Fruit fly (Drosophila melanogaster) whole organism, prepupa: ENCODE data around the gene CG2889.

Experiments
- Blimp-1 ChIP-seq: fragments of 200-800 bp; sonication (Bioruptor generic); optimal IDR thresholded peaks from 3 replicates; lab custom pipeline; 2017; ENCODE audit warnings: missing biosample characterization, missing genetic modification characterization, mild to moderate bottlenecking, moderate library complexity, missing genetic modification reagents
- CG10631 ChIP-seq: fragments of 200-800 bp; sonication (Bioruptor generic); optimal IDR thresholded peaks from 2 replicates; lab custom pipeline; 2016; ENCODE audit warnings: missing biosample characterization, missing genetic modification characterization
- CG10669 ChIP-seq: fragments of 200-800 bp; sonication (Bioruptor generic); optimal IDR thresholded peaks from 3 replicates; lab custom pipeline; 2018; ENCODE audit warnings: missing biosample characterization, mild to moderate bottlenecking, missing genetic modification characterization, moderate library complexity
- CG11762 ChIP-seq: fragments of 200-800 bp; sonication (Bioruptor generic); optimal IDR thresholded peaks from 3 replicates; lab custom pipeline; 2016; ENCODE audit warnings: missing biosample characterization, missing genetic modification characterization; ENCODE audit not compliant: insufficient read depth
- CG15336 ChIP-seq: fragments of 200-800 bp; sonication (Bioruptor generic); IDR thresholded peaks from 2 replicates; pipeline ENCODE4 v1.3.6; 2022; ENCODE audit warnings: missing biosample characterization, missing genetic modification characterization
- CG3032 ChIP-seq: fragments of 200-800 bp; optimal IDR thresholded peaks from 2 replicates; lab custom pipeline; 2019; ENCODE audit warnings: missing biosample characterization, mild to moderate bottlenecking, missing genetic modification characterization, moderate library complexity
- CG31627 ChIP-seq: fragments of 200-800 bp; sonication (Bioruptor generic); optimal IDR thresholded peaks from 3 replicates; lab custom pipeline; 2016; ENCODE audit warnings: missing biosample characterization, missing genetic modification characterization
- CG32006 ChIP-seq: fragments of 200-800 bp; sonication (Bioruptor generic); optimal IDR thresholded peaks from 3 replicates; lab custom pipeline; 2017; ENCODE audit warnings: missing biosample characterization, mild to moderate bottlenecking, missing genetic modification characterization
- CG34406 ChIP-seq: fragments of 200-800 bp; sonication (Bioruptor generic); optimal IDR thresholded peaks from 3 replicates; lab custom pipeline; 2016; ENCODE audit warnings: missing biosample characterization, missing genetic modification characterization
- CG6163 ChIP-seq: fragments of 200-800 bp; sonication (Bioruptor generic); IDR thresholded peaks from 3 replicates; pipeline ENCODE4 v1.3.6; 2022; ENCODE audit warnings: missing biosample characterization, missing genetic modification characterization
- CG6276 ChIP-seq: fragments of 200-800 bp; sonication (Bioruptor generic); optimal IDR thresholded peaks from 2 replicates; lab custom pipeline; 2017; ENCODE audit warnings: missing biosample characterization, mild to moderate bottlenecking, missing genetic modification characterization
- CG6808 ChIP-seq: fragments of 200-800 bp; sonication (Bioruptor generic); optimal IDR thresholded peaks from 3 replicates; lab custom pipeline; 2017; ENCODE audit warnings: missing biosample characterization, missing genetic modification characterization, mild to moderate bottlenecking, moderate library complexity, missing genetic modification reagents
- CG6854 ChIP-seq: fragments of 200-800 bp; sonication (Bioruptor generic); optimal IDR thresholded peaks from 2 replicates; lab custom pipeline; 2017; ENCODE audit warnings: missing biosample characterization, mild to moderate bottlenecking, missing genetic modification characterization
- CG8119 ChIP-seq: fragments of 200-800 bp; sonication (Bioruptor generic); IDR thresholded peaks from 3 replicates; pipeline ENCODE4 v1.3.6; 2022; ENCODE audit warnings: missing biosample characterization, missing genetic modification characterization
- CG9139 ChIP-seq: fragments of 200-800 bp; sonication (Bioruptor generic); optimal IDR thresholded peaks from 3 replicates; lab custom pipeline; 2017; ENCODE audit warnings: missing biosample characterization, mild to moderate bottlenecking, missing genetic modification characterization
- Eip75B ChIP-seq: fragments of 200-800 bp; sonication (Bioruptor generic); optimal IDR thresholded peaks from 3 replicates; lab custom pipeline; 2016; ENCODE audit warnings: missing biosample characterization, missing genetic modification characterization
- Eip78C ChIP-seq: fragments of 200-800 bp; sonication (Bioruptor generic); peaks from one replicate; lab custom pipeline; 2016; ENCODE audit warnings: missing biosample characterization, missing genetic modification characterization
- Ets96B ChIP-seq: fragments of 200-800 bp; optimal IDR thresholded peaks from 2 replicates; lab custom pipeline; 2019; ENCODE audit warnings: missing biosample characterization, mild to moderate bottlenecking, missing genetic modification characterization, moderate library complexity
- Hr38 ChIP-seq: sonication (Bioruptor generic); optimal IDR thresholded peaks from 2 replicates; lab custom pipeline; 2016; ENCODE audit warnings: missing biosample characterization, missing genetic modification characterization
- Hr39 ChIP-seq: fragments of 200-800 bp; sonication (Bioruptor generic); optimal IDR thresholded peaks from 2 replicates; lab custom pipeline; 2016; ENCODE audit warnings: missing biosample characterization, missing genetic modification characterization
- Hr4 ChIP-seq: fragments of 200-800 bp; sonication (Bioruptor generic); optimal IDR thresholded peaks from 3 replicates; lab custom pipeline; 2016; ENCODE audit warnings: missing biosample characterization, missing genetic modification characterization
- Lpt ChIP-seq: fragments of 200-800 bp; sonication (Bioruptor generic); optimal IDR thresholded peaks from 3 replicates; lab custom pipeline; 2016; ENCODE audit warnings: missing biosample characterization, missing genetic modification characterization
- Met ChIP-seq: fragments of 200-800 bp; sonication (Bioruptor generic); optimal IDR thresholded peaks from 3 replicates; lab custom pipeline; 2016; ENCODE audit warnings: missing biosample characterization, missing genetic modification characterization
- OdsH ChIP-seq: fragments of 200-800 bp; sonication (Bioruptor generic); optimal IDR thresholded peaks from 3 replicates; lab custom pipeline; 2016; ENCODE audit warnings: missing biosample characterization, missing genetic modification characterization
- Smox ChIP-seq: fragments of 200-800 bp; sonication (Bioruptor generic); optimal IDR thresholded peaks from 3 replicates; lab custom pipeline; 2016; ENCODE audit warnings: missing biosample characterization, missing genetic modification characterization
- Sox14 ChIP-seq: fragments of 200-800 bp; sonication (Bioruptor generic); optimal IDR thresholded peaks from 3 replicates; lab custom pipeline; 2016; ENCODE audit warnings: missing biosample characterization, missing genetic modification characterization
- Sox15 ChIP-seq: fragments of 200-800 bp; sonication (Bioruptor generic); optimal IDR thresholded peaks from 3 replicates; lab custom pipeline; 2016; ENCODE audit warnings: missing biosample characterization, missing genetic modification characterization
- achi ChIP-seq: fragments of 200-800 bp; sonication (Bioruptor generic); optimal IDR thresholded peaks from 3 replicates; lab custom pipeline; 2016; ENCODE audit warnings: missing biosample characterization, missing genetic modification characterization
- acj6 ChIP-seq: fragments of 200-800 bp; sonication (Bioruptor generic); optimal IDR thresholded peaks from 3 replicates; lab custom pipeline; 2016; ENCODE audit warnings: missing biosample characterization, missing genetic modification characterization
- cyc ChIP-seq: fragments of 200-800 bp; sonication (Bioruptor generic); optimal IDR thresholded peaks from 3 replicates; lab custom pipeline; 2016; ENCODE audit warnings: missing biosample characterization, missing genetic modification characterization
- dsx ChIP-seq: fragments of 200-800 bp; optimal IDR thresholded peaks from 3 replicates; lab custom pipeline; 2019; ENCODE audit warnings: missing biosample characterization, mild to moderate bottlenecking, missing genetic modification characterization, moderate library complexity; ENCODE audit not compliant: poor library complexity, severe bottlenecking
- eg ChIP-seq: fragments of 200-800 bp; sonication (Bioruptor generic); IDR thresholded peaks from 3 replicates; pipeline ENCODE4 v1.3.6; 2022; ENCODE audit warnings: missing biosample characterization, missing genetic modification characterization
- esn ChIP-seq: fragments of 200-800 bp; sonication (Bioruptor generic); optimal IDR thresholded peaks from 2 replicates; lab custom pipeline; 2016; ENCODE audit warnings: missing biosample characterization, mild to moderate bottlenecking, missing genetic modification characterization, moderate library complexity
- fkh ChIP-seq: fragments of 200-800 bp; sonication (Bioruptor generic); optimal IDR thresholded peaks from 3 replicates; lab custom pipeline; 2017; ENCODE audit warnings: missing biosample characterization, mild to moderate bottlenecking, missing genetic modification characterization, moderate library complexity
- lz ChIP-seq: fragments of 200-800 bp; sonication (Bioruptor generic); optimal IDR thresholded peaks from 3 replicates; lab custom pipeline; 2016; ENCODE audit warnings: missing biosample characterization, missing genetic modification characterization
- net ChIP-seq: fragments of 200-800 bp; sonication (Bioruptor generic); optimal IDR thresholded peaks from 3 replicates; lab custom pipeline; 2016; ENCODE audit warnings: missing biosample characterization, missing genetic modification characterization
- salr ChIP-seq, 2 experiments: fragments of 200-800 bp; sonication (Bioruptor generic); optimal IDR thresholded peaks; 3 replicates each; lab custom pipeline; 2016 to 2018; ENCODE audit warnings: missing biosample characterization in 2 of 2, missing genetic modification characterization in 2 of 2, mild to moderate bottlenecking in 1 of 2
- spab ChIP-seq: fragments of 200-800 bp; sonication (Bioruptor generic); optimal IDR thresholded peaks from 2 replicates; lab custom pipeline; 2017; ENCODE audit warnings: missing biosample characterization, mild to moderate bottlenecking, missing genetic modification characterization, missing genetic modification reagents
- ss ChIP-seq, 2 experiments: fragments of 200-800 bp; sonication (Bioruptor generic); optimal IDR thresholded peaks; 2 replicates in 1 of 2; 3 replicates in 1 of 2; lab custom pipeline; 2017 to 2018; ENCODE audit warnings: mild to moderate bottlenecking in 2 of 2, missing biosample characterization in 2 of 2, missing genetic modification characterization in 2 of 2, moderate library complexity in 1 of 2
- svp ChIP-seq: fragments of 200-800 bp; sonication (Bioruptor generic); peaks from one replicate; lab custom pipeline; 2016; ENCODE audit warnings: missing biosample characterization, missing genetic modification characterization
- vri ChIP-seq: fragments of 200-800 bp; sonication (Bioruptor generic); optimal IDR thresholded peaks from 3 replicates; lab custom pipeline; 2016; ENCODE audit warnings: missing biosample characterization, mild to moderate bottlenecking, missing genetic modification characterization

CG2889 gene

dm6 chrX:10474213-10474540 is 439 bp downstream of the CG2889 start:
- TF ChIP-seq ss (GFP tag; optimal IDR thresholded peaks at IDR 0.05; lab: Kevin White, UChicago) = peak in 1 of 2 experiments; percentile 6
- peak; percentile 31 for TF ChIP-seq CG6808 (GFP tag; lab: Kevin White, UChicago)
- TF ChIP-seq Hr4 (GFP tag; lab: Kevin White, UChicago) = no peak
- peak; percentile 19 for TF ChIP-seq Sox14 (GFP tag; lab: Kevin White, UChicago)

DNA sequence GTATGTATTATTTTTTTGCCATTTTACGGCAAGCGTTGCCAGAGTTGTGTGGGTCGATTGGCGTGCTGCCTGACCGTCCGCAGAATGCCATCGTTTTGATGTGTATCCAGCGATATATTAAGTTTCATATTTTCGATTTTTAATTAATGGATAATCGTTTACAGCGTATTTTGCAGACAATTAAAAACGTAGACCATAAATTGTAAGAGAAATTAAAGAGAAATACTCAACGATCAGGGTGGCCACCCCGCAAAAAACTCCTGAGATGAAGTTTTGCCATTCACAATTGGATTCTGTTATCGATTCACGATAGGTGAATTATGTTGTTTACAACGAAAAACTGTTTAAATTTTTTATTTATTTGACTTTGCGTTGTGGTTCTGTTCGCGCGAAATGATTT is 887 bp downstream of the CG2889 start, which contains the start of gene nocte:
TSS of gene nocte (minus strand) at position 51 of the 400 bp plus-strand sequence.
- no peak for TF ChIP-seq eg
- no peak for TF ChIP-seq Sox15 (GFP tag; lab: Kevin White, UChicago)
- no peak for TF ChIP-seq CG11762 (GFP tag; lab: Kevin White, UChicago)
- peak; percentile 11 for TF ChIP-seq CG10631 (GFP tag; lab: Kevin White, UChicago)
- peak; percentile 52 for TF ChIP-seq Eip78C
- no peak for TF ChIP-seq Sox14 (GFP tag; lab: Kevin White, UChicago)
- no peak for TF ChIP-seq vri (GFP tag; lab: Kevin White, UChicago)
- no peak for TF ChIP-seq net (GFP tag; lab: Kevin White, UChicago)
- TF ChIP-seq lz = no peak
- no peak for TF ChIP-seq Met (GFP tag; lab: Kevin White, UChicago)
- no peak for TF ChIP-seq Eip75B
- TF ChIP-seq CG10669 (GFP tag; lab: Kevin White, UChicago) = no peak
- no peak for TF ChIP-seq CG6163
- TF ChIP-seq svp (GFP tag; lab: Kevin White, UChicago) = peak; percentile 76
- TF ChIP-seq Ets96B (tag; lab: Kevin White, UChicago) = no peak
- TF ChIP-seq CG6808 (GFP tag; lab: Kevin White, UChicago) = no peak
- no peak for TF ChIP-seq spab (GFP tag; lab: Kevin White, UChicago)
- TF ChIP-seq Hr39 (GFP tag; lab: Kevin White, UChicago) = peak; percentile 18
- TF ChIP-seq salr (GFP tag; optimal IDR thresholded peaks at IDR 0.05; lab: Kevin White, UChicago) = no peak
- no peak for TF ChIP-seq CG34406
- TF ChIP-seq CG8119 (GFP tag; lab: Robert Waterston, UW) = no peak
- TF ChIP-seq acj6 (GFP tag; lab: Kevin White, UChicago) = no peak
- no peak for TF ChIP-seq fkh (GFP tag; lab: Kevin White, UChicago)
- no peak for TF ChIP-seq CG15336 (GFP tag; lab: Robert Waterston, UW)
- peak; percentile 19 for TF ChIP-seq CG31627 (GFP tag; lab: Kevin White, UChicago)
- TF ChIP-seq CG3032 (tag; lab: Kevin White, UChicago) = no peak
- TF ChIP-seq Hr38 (GFP tag; lab: Kevin White, UChicago) = no peak
- TF ChIP-seq CG32006 (GFP tag; lab: Kevin White, UChicago) = no peak
- peak; percentile 22 for TF ChIP-seq esn (GFP tag; lab: Kevin White, UChicago)
- peak; percentile 28 for TF ChIP-seq cyc (GFP tag; lab: Kevin White, UChicago)
- no peak for TF ChIP-seq Hr4 (GFP tag; lab: Kevin White, UChicago)

DNA sequence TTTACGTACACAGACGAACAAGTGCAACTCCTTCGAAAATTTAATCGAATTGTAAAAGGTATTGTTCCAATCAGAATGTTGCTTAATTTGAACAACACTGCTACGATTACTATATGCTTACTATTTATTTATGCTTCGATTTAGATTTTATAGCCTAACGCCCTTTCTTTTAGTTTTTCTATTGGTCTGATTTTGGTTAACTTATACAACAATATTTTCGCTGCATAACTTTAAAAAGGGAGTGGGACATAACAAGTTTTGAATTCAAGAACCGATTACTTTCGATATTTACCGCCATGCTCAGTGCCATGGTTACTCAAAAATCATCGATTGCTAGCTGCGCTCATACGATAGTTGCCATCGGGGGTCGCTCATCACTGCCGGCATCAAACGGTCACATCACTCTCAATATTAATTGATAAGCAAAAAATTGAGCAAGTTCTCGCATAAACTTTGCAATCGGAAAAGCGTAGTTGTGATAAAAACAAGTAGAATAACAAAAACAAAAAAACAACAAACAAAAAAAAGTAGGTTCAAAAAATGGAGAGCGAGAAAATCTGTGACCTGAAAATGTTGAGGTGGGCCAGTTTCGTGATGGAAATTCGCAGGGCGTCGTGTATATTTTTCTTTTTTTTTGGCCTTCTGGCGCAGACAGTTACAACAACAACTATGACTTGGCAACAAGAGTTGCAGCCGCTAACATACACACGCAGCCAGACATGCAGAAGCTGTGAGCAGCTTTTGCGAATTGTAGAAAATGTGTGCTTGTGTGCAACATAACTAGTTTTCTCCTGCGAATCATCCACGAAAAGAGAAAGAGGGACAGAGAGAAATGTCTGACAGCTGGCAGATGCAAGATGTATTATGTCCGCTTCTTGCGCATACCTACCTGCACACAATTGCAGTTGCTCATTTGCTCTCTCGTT is 5.0 kb downstream of the CG2889 start, which contains the start of the genes CG2887 and PPP4R2r:
TSS of gene CG2887 (minus strand) at position 51 of the 926 bp plus-strand sequence.
TSS of gene PPP4R2r (plus strand) at position 396 of the 926 bp plus-strand sequence.
- TF ChIP-seq Blimp-1 (GFP tag; lab: Kevin White, UChicago) (no peak), CG11762 (GFP tag; lab: Kevin White, UChicago) (no peak), CG6163 (0 out of 3 replicates have a peak, but pooled peaks have one; percentile 6), Eip78C (peak; percentile 76), Smox (GFP tag; lab: Kevin White, UChicago) (no peak), dsx (GFP tag; lab: Kevin White, UChicago) (peak; percentile 43), svp (GFP tag; lab: Kevin White, UChicago) (peak; percentile 53), achi (peak; percentile 3), salr (GFP tag; optimal IDR thresholded peaks at IDR 0.05; lab: Kevin White, UChicago) (peak in 1 of 2 experiments; percentile 8), Lpt (GFP tag; lab: Kevin White, UChicago) (peak; percentile 30), esn (GFP tag; lab: Kevin White, UChicago) (peak; percentile 10), CG15336 (GFP tag; lab: Robert Waterston, UW) (peak; percentile 49; the same call in 1 of the 2 replicates), CG6808 (GFP tag; lab: Kevin White, UChicago) (peak; percentile 27), CG6276 (GFP tag; lab: Kevin White, UChicago) (peak; percentile 47), CG6854 (GFP tag; lab: Kevin White, UChicago) (peak; percentile 28), OdsH (no peak), spab (GFP tag; lab: Kevin White, UChicago) (no peak), CG8119 (GFP tag; lab: Robert Waterston, UW) (peak; percentile 54; the same call in 2 of the 3 replicates), Eip75B (peak; percentile 2), ss (GFP tag; optimal IDR thresholded peaks at IDR 0.05; lab: Kevin White, UChicago) (peak in 1 of 2 experiments; percentile 55), net (GFP tag; lab: Kevin White, UChicago) (peak; percentile 20), CG9139 (GFP tag; lab: Kevin White, UChicago) (no peak)
- TF ChIP-seq, all 60 proteins: peak for 16
